Worm (Caenorhabditis elegans) whole organism, early embryonic: Measurements from ENCODE around the gene R10E8.1.

Experiments used
- ama-1 ChIP-seq: fragments of 150-350 bp; optimal IDR thresholded peaks from 2 replicates; lab custom pipeline; 2014
- ceh-36 ChIP-seq: sonication (generic microtip); optimal IDR thresholded peaks from 2 replicates; lab custom pipeline; 2016; ENCODE audit warnings: missing genetic modification characterization, inconsistent platforms, missing compliant biosample characterization
- flt-1 ChIP-seq: fragments of 200-800 bp; sonication (Bioruptor generic); IDR thresholded peaks from 2 replicates; pipeline ENCODE4 v1.3.6; 2022; ENCODE audit warnings: missing genetic modification characterization, missing compliant biosample characterization
- hnd-1 ChIP-seq: sonication (generic microtip); optimal IDR thresholded peaks from 2 replicates; lab custom pipeline; 2016; ENCODE audit warnings: missing genetic modification characterization, missing compliant biosample characterization

ce11 chrV:18198421-18198820 is 53.8 kb downstream of the R10E8.1 start, which contains the start of gene F16H6.4:
- TF ChIP-seq flt-1 (GFP tag; lab: Robert Waterston, UW) (no peak), ceh-36 (no peak), ama-1 (lab: Kevin White, UChicago) (no peak), hnd-1 (tag; lab: Kevin White, UChicago) (no peak)
